Worm (Caenorhabditis elegans): ENCODE data around the gene dpm-3.

- TF ChIP-seq cog-1 (tag; optimal IDR thresholded peaks at IDR 0.05) (no peak), ztf-23 (GFP tag; IDR thresholded peaks at IDR 0.05) (no peak), flt-1 (GFP tag; IDR thresholded peaks at IDR 0.05) (no peak), klf-2 (GFP tag; conservative IDR thresholded peaks at IDR 0.05) (no peak), med-1 (GFP tag; optimal IDR thresholded peaks at IDR 0.05; ENCODE audit: insufficient read depth) (no peak), ztf-29 (GFP tag; IDR thresholded peaks at IDR 0.05) (no peak)
Observed at ce11 chrIV:12429504-12429903, 38.1 kb downstream of the dpm-3 start.
